Fruit fly (Drosophila melanogaster): ENCODE measurements around the gene Elo68beta.

The Elo68beta gene

dm6 chr3L:11084557-11085231 lies 16.8 kb downstream of the Elo68beta start (continued):
- TF ChIP-seq Hand (GFP tag; optimal IDR thresholded peaks at IDR 0.05): peak; percentile 85
- peak; percentile 94 for TF ChIP-seq CG11723 (GFP tag; optimal IDR thresholded peaks at IDR 0.05)
- peak; percentile 89 for TF ChIP-seq CG6683 (GFP tag; optimal IDR thresholded peaks at IDR 0.05)
- TF ChIP-seq Awh (GFP tag; IDR thresholded peaks at IDR 0.05): peak; percentile 98
- TF ChIP-seq CG9215 (GFP tag; IDR thresholded peaks at IDR 0.05): peak; percentile 78
- TF ChIP-seq CG12299 (tag; optimal IDR thresholded peaks at IDR 0.05): peak; percentile 94
- TF ChIP-seq CG31224 (GFP tag; IDR thresholded peaks at IDR 0.05): peak; percentile 80
- peak; percentile 98 for TF ChIP-seq oc (tag; optimal IDR thresholded peaks at IDR 0.05)
- TF ChIP-seq YL-1 (GFP tag; optimal IDR thresholded peaks at IDR 0.05): peak; percentile 91
- TF ChIP-seq CG17361 (GFP tag; IDR thresholded peaks at IDR 0.05): peak; percentile 97
- TF ChIP-seq al (GFP tag; IDR thresholded peaks at IDR 0.05): peak; percentile 84
- TF ChIP-seq CG1602 (GFP tag; optimal IDR thresholded peaks at IDR 0.05): peak; percentile 97
- peak; percentile 92 for TF ChIP-seq CG3838 (GFP tag; optimal IDR thresholded peaks at IDR 0.05)
- TF ChIP-seq Gug (GFP tag; IDR thresholded peaks at IDR 0.05): peak; percentile 87
- TF ChIP-seq trem (tag; optimal IDR thresholded peaks at IDR 0.05): peak; percentile 94
- peak; percentile 98 for TF ChIP-seq gsb-n (tag; optimal IDR thresholded peaks at IDR 0.05)
- TF ChIP-seq da (GFP tag; optimal IDR thresholded peaks at IDR 0.05): peak; percentile 93
- TF ChIP-seq Lhr (GFP tag; optimal IDR thresholded peaks at IDR 0.05): peak; percentile 93
- TF ChIP-seq CG10431 (GFP tag; optimal IDR thresholded peaks at IDR 0.05): peak; percentile 89
- TF ChIP-seq dysf (GFP tag; IDR thresholded peaks at IDR 0.05): peak; percentile 97
- peak; percentile 94 for TF ChIP-seq CG12769 (tag; optimal IDR thresholded peaks at IDR 0.05)
- TF ChIP-seq Myb (GFP tag; optimal IDR thresholded peaks at IDR 0.05): peak; percentile 81
- TF ChIP-seq CG1647 (GFP tag; optimal IDR thresholded peaks at IDR 0.05): peak; percentile 91
- peak; percentile 96 for TF ChIP-seq pnt (GFP tag; optimal IDR thresholded peaks at IDR 0.05)
- TF ChIP-seq ttk (GFP tag; IDR thresholded peaks at IDR 0.05): peak; percentile 97
- peak; percentile 94 for TF ChIP-seq dm (GFP tag; optimal IDR thresholded peaks at IDR 0.05)
- peak; percentile 92 for TF ChIP-seq aop (GFP tag; IDR thresholded peaks at IDR 0.05)
- peak; percentile 73 for TF ChIP-seq CG16779 (GFP tag; IDR thresholded peaks at IDR 0.05)
- TF ChIP-seq pum (GFP tag; optimal IDR thresholded peaks at IDR 0.05): peak; percentile 96
- peak; percentile 83 for TF ChIP-seq CG15514 (GFP tag; optimal IDR thresholded peaks at IDR 0.05)
- TF ChIP-seq usp (GFP tag; optimal IDR thresholded peaks at IDR 0.05): no peak
- peak; percentile 97 for TF ChIP-seq NC2β (GFP tag; optimal IDR thresholded peaks at IDR 0.05)
- peak; percentile 95 for TF ChIP-seq Blimp-1 (GFP tag; optimal IDR thresholded peaks at IDR 0.05)
- peak; percentile 97 for TF ChIP-seq Ssrp (tag; optimal IDR thresholded peaks at IDR 0.05)
- TF ChIP-seq CG3726 (GFP tag; IDR thresholded peaks at IDR 0.05): peak; percentile 96
- TF ChIP-seq CG4424 (GFP tag; optimal IDR thresholded peaks at IDR 0.05): peak; percentile 98
- no peak for TF ChIP-seq Tbp (GFP tag; optimal IDR thresholded peaks at IDR 0.05)
- TF ChIP-seq Ada2b (GFP tag; IDR thresholded peaks at IDR 0.05): peak; percentile 97
- peak; percentile 94 for TF ChIP-seq Hr3 (GFP tag; optimal IDR thresholded peaks at IDR 0.05)
- peak; percentile 88 for TF ChIP-seq CG5180 (GFP tag; optimal IDR thresholded peaks at IDR 0.05)
- TF ChIP-seq Hey (tag; optimal IDR thresholded peaks at IDR 0.05): peak; percentile 40
- TF ChIP-seq CG12219 (GFP tag; optimal IDR thresholded peaks at IDR 0.05): peak; percentile 97
- peak; percentile 95 for TF ChIP-seq odd (GFP tag; optimal IDR thresholded peaks at IDR 0.05)
- peak; percentile 88 for TF ChIP-seq CG6272 (GFP tag; IDR thresholded peaks at IDR 0.05)
- TF ChIP-seq Asciz (GFP tag; optimal IDR thresholded peaks at IDR 0.05): peak; percentile 98
- TF ChIP-seq CG18262 (tag; optimal IDR thresholded peaks at IDR 0.05): peak; percentile 98
- peak; percentile 78 for TF ChIP-seq CG34376 (GFP tag; optimal IDR thresholded peaks at IDR 0.05)
- TF ChIP-seq CG30020 (tag; optimal IDR thresholded peaks at IDR 0.05): peak; percentile 82
- peak; percentile 87 for TF ChIP-seq CG8765 (GFP tag; IDR thresholded peaks at IDR 0.05)
- TF ChIP-seq lola (GFP tag; optimal IDR thresholded peaks at IDR 0.05): peak in 1 of 3 experiments; percentile 98
